Worm (Caenorhabditis elegans): ENCODE results near the gene cdh-8.

ce11 chrIV:293163-293755 is 46.3 kb upstream of the cdh-8 start:
- TF ChIP-seq mel-28 (tag; optimal IDR thresholded peaks at IDR 0.05; ENCODE audit: borderline replicate concordance) = no peak
- no peak for TF ChIP-seq lin-26 (GFP tag; IDR thresholded peaks at IDR 0.05)
- TF ChIP-seq unc-62 (GFP tag; optimal IDR thresholded peaks at IDR 0.05) = no peak
- no peak for TF ChIP-seq ztf-28 (GFP tag; IDR thresholded peaks at IDR 0.05)
- TF ChIP-seq snpc-1.1 (tag; optimal IDR thresholded peaks at IDR 0.05; ENCODE audit: insufficient read depth) = no peak
- no peak for TF ChIP-seq dpl-1 (GFP tag; optimal IDR thresholded peaks at IDR 0.05)
- no peak for TF ChIP-seq efl-1 (GFP tag; optimal IDR thresholded peaks at IDR 0.05)
- no peak for TF ChIP-seq madf-3 (GFP tag; IDR thresholded peaks at IDR 0.05)
- TF ChIP-seq let-526 (GFP tag; IDR thresholded peaks at IDR 0.05) = no peak
- TF ChIP-seq sea-2 (GFP tag; IDR thresholded peaks at IDR 0.05) = no peak
- TF ChIP-seq ztf-22 (GFP tag; optimal IDR thresholded peaks at IDR 0.05) = no peak
- no peak for TF ChIP-seq snpc-3.4 (tag; optimal IDR thresholded peaks at IDR 0.05)
- no peak for TF ChIP-seq repo-1 (tag; optimal IDR thresholded peaks at IDR 0.05)

Data from whole organism, young adult.